Worm (Caenorhabditis elegans): ENCODE measurements around the gene srd-26.
A peak's percentile ranks its signal among the peaks of the same experiment; 100 is the strongest.

srd-26 gene

ce11 chrV:14123176-14123575 lies 39.6 kb downstream of the srd-26 start:
- no peak for TF ChIP-seq mes-4 (tag; optimal IDR thresholded peaks at IDR 0.05)

- TF ChIP-seq Y56A3A.18 (GFP tag; IDR thresholded peaks at IDR 0.05) (no peak), let-607 (tag; optimal IDR thresholded peaks at IDR 0.05) (no peak), T26A5.8 (tag; optimal IDR thresholded peaks at IDR 0.05) (no peak), F49E8.2 (tag; optimal IDR thresholded peaks at IDR 0.05; ENCODE audit: insufficient read depth) (no peak), zfh-2 (GFP tag; conservative IDR thresholded peaks at IDR 0.05) (peak; percentile 58; the same call in 1 of the 2 replicates), rcor-1 (GFP tag; IDR thresholded peaks at IDR 0.05) (no peak), egrh-3 (GFP tag; IDR thresholded peaks at IDR 0.05) (peak; percentile 24; the same call in 1 of the 2 replicates), Y53F4B.3 (GFP tag; IDR thresholded peaks at IDR 0.05) (no peak), aptf-3 (GFP tag; IDR thresholded peaks at IDR 0.05) (no peak), die-1 (tag; optimal IDR thresholded peaks at IDR 0.05) (no peak), K12H6.12 (tag; optimal IDR thresholded peaks at IDR 0.05) (no peak), K11D2.4 (GFP tag; IDR thresholded peaks at IDR 0.05) (peak; percentile 26; the same call in 1 of the 2 replicates), C06A6.2 (GFP tag; conservative IDR thresholded peaks at IDR 0.05) (no peak), ztf-26 (tag; optimal IDR thresholded peaks at IDR 0.05) (no peak), unc-130 (GFP tag; optimal IDR thresholded peaks at IDR 0.05) (no peak), tbp1 (GFP tag; optimal IDR thresholded peaks at IDR 0.05) (no peak)
Measured at ce11 chrV:14120674-14121073, 42.1 kb downstream of the srd-26 start.

Data from whole organism, young adult.